Fruit fly (Drosophila melanogaster): Measurements from ENCODE around the gene dos.

The dos gene

DNA sequence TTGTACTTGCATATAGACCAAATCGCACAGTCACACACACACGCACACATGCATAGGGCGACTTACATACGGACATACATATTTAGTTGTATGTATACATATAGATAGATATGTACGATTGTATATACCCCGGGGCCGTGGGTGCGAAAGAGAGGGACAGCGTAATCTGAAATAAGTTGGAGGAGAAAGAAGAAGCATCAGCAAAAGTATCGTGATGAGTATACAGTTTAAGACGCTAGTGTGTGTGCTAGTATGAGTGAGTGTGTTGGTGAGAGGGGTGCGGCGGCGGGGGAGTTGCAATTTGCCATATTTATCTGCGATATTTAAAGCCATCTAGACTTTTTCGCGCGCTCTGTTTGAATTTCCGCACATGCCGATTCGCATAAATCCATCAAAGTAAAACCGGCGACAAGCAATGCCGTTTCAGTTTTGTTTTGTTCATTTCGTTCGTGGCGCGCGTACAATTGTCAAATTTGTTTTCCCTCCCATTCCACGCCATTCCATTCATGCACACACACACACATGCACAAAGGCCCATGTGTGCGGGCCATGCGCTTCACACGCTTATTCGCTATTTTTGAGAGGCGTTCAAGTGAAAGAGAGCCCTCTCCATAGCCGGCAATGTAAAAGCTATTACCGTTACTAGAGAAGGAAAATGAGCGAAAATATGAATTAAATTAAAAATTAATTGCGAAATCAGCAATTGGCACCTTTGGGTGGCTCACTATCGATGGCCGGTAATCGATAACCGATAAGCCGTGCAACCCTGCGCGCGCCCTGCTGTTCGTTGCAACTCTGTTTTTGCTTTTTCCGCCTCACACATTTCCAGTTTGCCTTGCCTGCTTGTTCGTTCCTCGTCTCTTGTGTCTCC is 46.0 kb downstream of the dos start (continued):
- TF ChIP-seq NC2β (GFP tag; optimal IDR thresholded peaks at IDR 0.05), result peak; percentile 88
- TF ChIP-seq Dref (GFP tag; IDR thresholded peaks at IDR 0.05), result peak; percentile 95
- TF ChIP-seq CG4617 (GFP tag; optimal IDR thresholded peaks at IDR 0.05; ENCODE audit: borderline replicate concordance), result peak; percentile 52
- TF ChIP-seq br (optimal IDR thresholded peaks at IDR 0.05), result no peak
- TF ChIP-seq luna (GFP tag; optimal IDR thresholded peaks at IDR 0.05), result peak; percentile 62
- TF ChIP-seq Nf-YA (GFP tag; IDR thresholded peaks at IDR 0.05), result peak; percentile 19; the same call in 1 of the 2 replicates
- TF ChIP-seq ato (GFP tag; IDR thresholded peaks at IDR 0.05; ENCODE audit: partially characterized antibody), result peak; percentile 82
- TF ChIP-seq CG10209 (GFP tag; optimal IDR thresholded peaks at IDR 0.05), result peak; percentile 76
- peak; percentile 62 for TF ChIP-seq bigmax (GFP tag; optimal IDR thresholded peaks at IDR 0.05)
- TF ChIP-seq Xbp1 (GFP tag; optimal IDR thresholded peaks at IDR 0.05), result peak; percentile 63
- TF ChIP-seq CG15011 (GFP tag; optimal IDR thresholded peaks at IDR 0.05), result peak; percentile 85
- peak; percentile 44 for TF ChIP-seq CG6654 (GFP tag; optimal IDR thresholded peaks at IDR 0.05)
- peak; percentile 10 for TF ChIP-seq CG8944 (GFP tag; optimal IDR thresholded peaks at IDR 0.05)
- TF ChIP-seq ci (GFP tag; IDR thresholded peaks at IDR 0.05), result peak; percentile 96
- 0 out of 3 replicates have a peak, but pooled peaks have one; percentile 42 for TF ChIP-seq CG11560 (tag; IDR thresholded peaks at IDR 0.05)
- peak; percentile 82 for TF ChIP-seq da (GFP tag; optimal IDR thresholded peaks at IDR 0.05)
- TF ChIP-seq CG10147 (GFP tag; optimal IDR thresholded peaks at IDR 0.05), result peak; percentile 48
- peak; percentile 83 for TF ChIP-seq CG14860 (GFP tag; IDR thresholded peaks at IDR 0.05; ENCODE audit: partially characterized antibody)
- TF ChIP-seq gro (GFP tag; optimal IDR thresholded peaks at IDR 0.05), result peak; percentile 73
- no peak for TF ChIP-seq CG7357 (GFP tag; IDR thresholded peaks at IDR 0.05)
- TF ChIP-seq eve (GFP tag; optimal IDR thresholded peaks at IDR 0.05), result no peak
- peak; percentile 78 for TF ChIP-seq Scr (GFP tag; IDR thresholded peaks at IDR 0.05; ENCODE audit: partially characterized antibody)
- peak; percentile 95 for TF ChIP-seq CG12659 (GFP tag; optimal IDR thresholded peaks at IDR 0.05)
- peak; percentile 55 for TF ChIP-seq CG13894 (tag; optimal IDR thresholded peaks at IDR 0.05)
- TF ChIP-seq CG33213 (GFP tag; optimal IDR thresholded peaks at IDR 0.05), result peak; percentile 88
- peak; percentile 82 for TF ChIP-seq E2f2 (GFP tag; IDR thresholded peaks at IDR 0.05)
- TF ChIP-seq CG3726 (GFP tag; IDR thresholded peaks at IDR 0.05), result no peak
- peak; percentile 84 for TF ChIP-seq Dbx (GFP tag; IDR thresholded peaks at IDR 0.05)
- TF ChIP-seq CG6683 (GFP tag; optimal IDR thresholded peaks at IDR 0.05), result peak; percentile 78
- TF ChIP-seq klu (GFP tag; IDR thresholded peaks at IDR 0.05), result no peak
- TF ChIP-seq dmrt11E (tag; optimal IDR thresholded peaks at IDR 0.05), result peak; percentile 65
- TF ChIP-seq pnt (GFP tag; optimal IDR thresholded peaks at IDR 0.05), result peak; percentile 12
- TF ChIP-seq CG9817 (tag; optimal IDR thresholded peaks at IDR 0.05), result peak; percentile 74
- peak; percentile 95 for TF ChIP-seq stwl (tag; optimal IDR thresholded peaks at IDR 0.05)
- TF ChIP-seq psq (GFP tag; optimal IDR thresholded peaks at IDR 0.05), result peak; percentile 99
- TF ChIP-seq ind (GFP tag; optimal IDR thresholded peaks at IDR 0.05), result peak; percentile 51
- TF ChIP-seq trem (tag; optimal IDR thresholded peaks at IDR 0.05), result peak; percentile 77
- TF ChIP-seq fd3F (GFP tag; optimal IDR thresholded peaks at IDR 0.05), result peak; percentile 73
- peak; percentile 74 for TF ChIP-seq Rx (GFP tag; IDR thresholded peaks at IDR 0.05)
- TF ChIP-seq tin (GFP tag; optimal IDR thresholded peaks at IDR 0.05), result peak; percentile 69
- peak; percentile 78 for TF ChIP-seq CG12236 (GFP tag; optimal IDR thresholded peaks at IDR 0.05)
- peak; percentile 87 for TF ChIP-seq CG7271 (tag; optimal IDR thresholded peaks at IDR 0.05)
- peak; percentile 75 for TF ChIP-seq ara (GFP tag; IDR thresholded peaks at IDR 0.05)
- TF ChIP-seq Stat92E (GFP tag; optimal IDR thresholded peaks at IDR 0.05), result no peak
- peak; percentile 84 for TF ChIP-seq CG12219 (GFP tag; optimal IDR thresholded peaks at IDR 0.05)
- TF ChIP-seq en (GFP tag; optimal IDR thresholded peaks at IDR 0.05), result peak; percentile 77
- TF ChIP-seq Antp (GFP tag; optimal IDR thresholded peaks at IDR 0.05), result peak; percentile 79
- TF ChIP-seq CG3281 (GFP tag; optimal IDR thresholded peaks at IDR 0.05), result peak; percentile 91
- peak; percentile 77 for TF ChIP-seq stc (GFP tag; IDR thresholded peaks at IDR 0.05)
